Worm (Caenorhabditis elegans): Measurements from ENCODE around the gene T19H12.6.

DNA sequence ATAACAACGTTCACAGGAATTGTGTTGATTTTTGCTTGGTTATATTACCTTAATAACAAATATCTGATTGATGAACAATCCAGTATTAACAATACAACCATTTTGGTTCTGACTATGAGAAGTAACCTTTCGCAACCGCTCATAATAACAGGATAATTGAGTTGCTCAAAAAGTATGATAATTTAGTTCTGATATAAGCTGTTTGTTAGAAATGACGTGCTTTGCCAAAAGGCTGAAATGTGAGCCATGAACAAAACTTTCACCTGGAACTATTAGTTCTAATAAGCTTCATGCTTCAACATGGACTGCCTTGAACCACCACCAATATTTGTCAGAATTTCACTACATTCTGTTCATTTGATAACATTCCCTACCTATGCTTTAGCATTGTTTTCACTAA, 47.1 kb upstream of the T19H12.6 start, which contains the start of gene srh-20:
- TF ChIP-seq egl-27 (tag; optimal IDR thresholded peaks at IDR 0.05) (no peak), snpc-4 (tag; optimal IDR thresholded peaks at IDR 0.05) (no peak), unc-62 (GFP tag; optimal IDR thresholded peaks at IDR 0.05) (no peak)
